Fruit fly (Drosophila melanogaster) whole organism, adult: ENCODE data around the gene TfIIEalpha.

Source experiments
- CG11617 ChIP-seq: fragments of 200-800 bp; sonication (Bioruptor generic); optimal IDR thresholded peaks from 2 replicates; lab custom pipeline; 2017; ENCODE audit warnings: mild to moderate bottlenecking, missing biosample characterization, missing genetic modification reagents, missing genetic modification characterization
- CG1620 ChIP-seq: fragments of 200-800 bp; sonication (Bioruptor generic); optimal IDR thresholded peaks from 2 replicates; lab custom pipeline; 2016; ENCODE audit warnings: missing biosample characterization, missing genetic modification characterization
- CG7045 ChIP-seq: fragments of 200-800 bp; sonication (Bioruptor generic); optimal IDR thresholded peaks from 2 replicates; lab custom pipeline; 2017; ENCODE audit warnings: missing biosample characterization, mild to moderate bottlenecking, missing genetic modification characterization
- Crg-1 ChIP-seq: fragments of 200-800 bp; sonication (Bioruptor generic); optimal IDR thresholded peaks from 2 replicates; lab custom pipeline; 2016; ENCODE audit warnings: missing biosample characterization, missing genetic modification characterization
- Hr96 ChIP-seq: fragments of 200-800 bp; sonication (Bioruptor generic); optimal IDR thresholded peaks from 2 replicates; lab custom pipeline; 2016; ENCODE audit warnings: missing biosample characterization, missing genetic modification characterization
- cic ChIP-seq: fragments of 200-800 bp; sonication (Bioruptor generic); optimal IDR thresholded peaks from 2 replicates; lab custom pipeline; 2017; ENCODE audit warnings: missing biosample characterization, mild to moderate bottlenecking, missing genetic modification characterization, moderate library complexity
- pad ChIP-seq: fragments of 200-800 bp; sonication (Bioruptor generic); optimal IDR thresholded peaks from 3 replicates; lab custom pipeline; 2017; ENCODE audit warnings: missing biosample characterization, missing genetic modification characterization, mild to moderate bottlenecking, moderate library complexity, missing genetic modification reagents
- tj ChIP-seq: fragments of 200-800 bp; sonication (Bioruptor generic); optimal IDR thresholded peaks from 3 replicates; lab custom pipeline; 2017; ENCODE audit warnings: missing biosample characterization, mild to moderate bottlenecking, missing genetic modification characterization, moderate library complexity
- toe ChIP-seq: fragments of 200-800 bp; sonication (Bioruptor generic); optimal IDR thresholded peaks from 2 replicates; lab custom pipeline; 2016; ENCODE audit warnings: missing biosample characterization, missing genetic modification characterization

DNA sequence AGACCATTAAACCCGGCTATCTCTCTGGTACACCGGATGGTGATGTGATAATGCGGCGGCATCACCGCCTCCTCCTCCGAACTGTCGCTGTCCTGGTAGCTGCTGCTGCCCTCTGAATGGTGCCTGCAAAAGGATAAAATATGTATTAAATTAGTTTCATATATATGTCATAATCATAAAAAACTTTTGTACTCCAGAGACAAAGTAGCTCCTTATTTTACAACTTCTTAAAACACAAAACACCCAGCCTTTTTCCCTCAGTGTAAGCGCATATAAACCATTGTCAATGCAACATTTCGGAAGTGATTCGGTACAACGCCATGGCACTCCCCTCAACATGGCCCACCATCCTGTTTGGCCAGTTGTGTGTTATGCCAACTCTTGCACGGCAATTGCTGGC, 19.8 kb downstream of the TfIIEalpha start:
- TF ChIP-seq CG7045 (GFP tag; lab: Kevin White, UChicago) (no peak), tj (GFP tag; lab: Kevin White, UChicago) (no peak), CG1620 (GFP tag; lab: Kevin White, UChicago) (no peak), Hr96 (GFP tag; lab: Kevin White, UChicago) (no peak), pad (GFP tag; lab: Kevin White, UChicago) (no peak), Crg-1 (GFP tag; lab: Kevin White, UChicago) (no peak), toe (GFP tag; lab: Kevin White, UChicago) (no peak), CG11617 (GFP tag; lab: Kevin White, UChicago) (no peak), cic (GFP tag; lab: Kevin White, UChicago) (no peak)
